Worm (Caenorhabditis elegans): Measurements from ENCODE around the gene fbxb-24.

- TF ChIP-seq flt-1 (GFP tag; IDR thresholded peaks at IDR 0.05), result no peak
- TF ChIP-seq med-1 (GFP tag; optimal IDR thresholded peaks at IDR 0.05; ENCODE audit: insufficient read depth), result no peak
- TF ChIP-seq tab-1 (GFP tag; IDR thresholded peaks at IDR 0.05), result no peak
- TF ChIP-seq klf-2 (GFP tag; conservative IDR thresholded peaks at IDR 0.05), result no peak
- TF ChIP-seq T22C8.4 (GFP tag; IDR thresholded peaks at IDR 0.05), result no peak
- TF ChIP-seq ref-1 (GFP tag; conservative IDR thresholded peaks at IDR 0.05), result no peak
- no peak for TF ChIP-seq cog-1 (tag; optimal IDR thresholded peaks at IDR 0.05)
- TF ChIP-seq ztf-23 (GFP tag; IDR thresholded peaks at IDR 0.05), result no peak
Observed at ce11 chrIII:11866127-11866526, 42.6 kb upstream of the fbxb-24 start.
